Worm (Caenorhabditis elegans) whole organism, L1 larva: Measurements from ENCODE around the gene T10H10.2.

Experiments
- jun-1 ChIP-seq: fragments of 150-350 bp; optimal IDR thresholded peaks from 2 replicates; lab custom pipeline; 2014; ENCODE audit warnings: missing biosample characterization, missing genetic modification reagents, missing genetic modification characterization
- mdl-1 ChIP-seq, 2 experiments: fragments of 150-350 bp; optimal IDR thresholded peaks; 2 replicates each; lab custom pipeline; 2014 to 2017; ENCODE audit warnings: missing biosample characterization in 2 of 2, missing genetic modification characterization in 2 of 2, inconsistent platforms in 1 of 2
- pqm-1 ChIP-seq: sonication (generic microtip); optimal IDR thresholded peaks from 3 replicates; lab custom pipeline; 2017; ENCODE audit warnings: missing biosample characterization, missing genetic modification characterization
- tbx-2 ChIP-seq: sonication (generic microtip); optimal IDR thresholded peaks from 2 replicates; lab custom pipeline; 2016; ENCODE audit warnings: missing genetic modification characterization, missing compliant biosample characterization

ce11 chrX:2287977-2288387 is 6.6 kb upstream of the T10H10.2 start:
- no peak for TF ChIP-seq jun-1 (tag; lab: Kevin White, UChicago)
- TF ChIP-seq tbx-2: no peak
- no peak for TF ChIP-seq mdl-1 (tag; optimal IDR thresholded peaks at IDR 0.05; lab: Kevin White, UChicago)
- TF ChIP-seq pqm-1 (tag; lab: Kevin White, UChicago): no peak
